Worm (Caenorhabditis elegans) whole organism, mixed stage, embryonic: ENCODE measurements around the gene cyn-6.

Experiments
- flh-1 ChIP-seq: fragments of 200-800 bp; sonication (Bioruptor generic); optimal IDR thresholded peaks from 2 replicates; lab custom pipeline; 2018; ENCODE audit warnings: mild to moderate bottlenecking, missing genetic modification characterization, moderate library complexity, missing compliant biosample characterization
- nhr-12 ChIP-seq: fragments of 150-350 bp; optimal IDR thresholded peaks from 2 replicates; lab custom pipeline; 2014; ENCODE audit warnings: missing biosample characterization, missing genetic modification characterization
- nhr-237 ChIP-seq: fragments of 150-350 bp; optimal IDR thresholded peaks from 2 replicates; lab custom pipeline; 2014; ENCODE audit warnings: missing biosample characterization, missing genetic modification characterization
- nhr-76 ChIP-seq: sonication (generic microtip); optimal IDR thresholded peaks from 2 replicates; lab custom pipeline; 2017; ENCODE audit warnings: missing biosample characterization, missing genetic modification characterization
- unc-62 ChIP-seq: fragments of 150-350 bp; optimal IDR thresholded peaks from 2 replicates; lab custom pipeline; 2014; ENCODE audit warnings: missing biosample characterization, missing genetic modification reagents, missing genetic modification characterization
- ztf-11 ChIP-seq: fragments of 150-350 bp; optimal IDR thresholded peaks from 2 replicates; lab custom pipeline; 2014; ENCODE audit warnings: missing biosample characterization, missing genetic modification characterization

DNA sequence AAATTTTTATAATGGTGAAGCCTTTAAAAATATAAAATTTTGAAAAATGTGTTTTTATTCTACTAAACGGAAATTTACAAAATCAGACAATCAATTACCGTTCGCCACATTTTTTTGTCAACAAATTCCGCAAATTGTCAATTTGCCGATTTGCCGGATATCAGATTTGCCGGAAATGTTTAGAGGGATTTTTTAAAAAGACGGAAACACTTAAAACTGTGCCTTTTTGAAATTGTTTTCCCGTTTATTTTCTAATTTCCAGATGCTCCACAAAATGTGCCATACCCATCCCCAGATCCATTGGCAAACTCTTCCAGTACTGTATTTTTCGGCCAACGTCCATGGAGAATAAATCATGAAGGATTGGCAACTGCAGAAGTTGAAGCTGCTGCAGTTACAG lies 24.3 kb downstream of the cyn-6 start:
- TF ChIP-seq unc-62 (GFP tag; lab: Kevin White, UChicago) (no peak), flh-1 (GFP tag; lab: Kevin White, UChicago) (no peak), nhr-237 (no peak), nhr-76 (no peak), ztf-11 (tag; lab: Kevin White, UChicago) (no peak), nhr-12 (tag; lab: Kevin White, UChicago) (no peak)
